Fruit fly (Drosophila melanogaster) whole organism, embryonic: ENCODE results near the gene Spn38F.

Experiments
- CG10431 ChIP-seq: fragments of 200-800 bp; sonication (Bioruptor generic); optimal IDR thresholded peaks from 3 replicates; lab custom pipeline; 2018; ENCODE audit warnings: missing biosample characterization, mild to moderate bottlenecking, missing genetic modification characterization
- CG10462 ChIP-seq: fragments of 200-800 bp; sonication (Bioruptor generic); optimal IDR thresholded peaks from 2 replicates; lab custom pipeline; 2016; ENCODE audit warnings: missing biosample characterization, missing genetic modification characterization
- CG10565 ChIP-seq: fragments of 200-800 bp; sonication (Bioruptor generic); optimal IDR thresholded peaks from 3 replicates; lab custom pipeline; 2016; ENCODE audit warnings: missing biosample characterization, mild to moderate bottlenecking, missing genetic modification characterization
- CG12104 ChIP-seq: fragments of 200-800 bp; sonication (Bioruptor generic); optimal IDR thresholded peaks from 3 replicates; lab custom pipeline; 2016; ENCODE audit warnings: missing biosample characterization, missing genetic modification characterization
- CG13775 ChIP-seq: fragments of 200-800 bp; sonication (Bioruptor generic); optimal IDR thresholded peaks from 3 replicates; lab custom pipeline; 2017; ENCODE audit warnings: missing biosample characterization, mild to moderate bottlenecking, missing genetic modification characterization
- CG14050 ChIP-seq: fragments of 200-800 bp; sonication (Bioruptor generic); IDR thresholded peaks from 3 replicates; pipeline ENCODE4 v1.3.6; 2022; ENCODE audit warnings: missing biosample characterization, missing genetic modification characterization
- CG17385 ChIP-seq: fragments of 200-800 bp; sonication (Bioruptor generic); optimal IDR thresholded peaks from 3 replicates; lab custom pipeline; 2018; ENCODE audit warnings: missing biosample characterization, mild to moderate bottlenecking, missing genetic modification characterization
- CG17568 ChIP-seq: fragments of 200-800 bp; sonication (Bioruptor generic); optimal IDR thresholded peaks from 2 replicates; lab custom pipeline; 2018; ENCODE audit warnings: missing biosample characterization, mild to moderate bottlenecking, missing genetic modification characterization, moderate library complexity
- CG17802 ChIP-seq: fragments of 200-800 bp; sonication (Bioruptor generic); optimal IDR thresholded peaks from 2 replicates; lab custom pipeline; 2018; ENCODE audit warnings: missing biosample characterization, mild to moderate bottlenecking, missing genetic modification characterization, moderate library complexity
- CG2712 ChIP-seq: fragments of 200-800 bp; optimal IDR thresholded peaks from 3 replicates; lab custom pipeline; 2019; ENCODE audit warnings: missing biosample characterization, mild to moderate bottlenecking, missing genetic modification characterization, moderate library complexity
- CG30403 ChIP-seq: fragments of 200-800 bp; sonication (Bioruptor generic); optimal IDR thresholded peaks from 3 replicates; lab custom pipeline; 2016; ENCODE audit warnings: missing biosample characterization, missing genetic modification characterization
- CG31224 ChIP-seq: fragments of 200-800 bp; sonication (Bioruptor generic); IDR thresholded peaks from 2 replicates; pipeline ENCODE4 v1.3.6; 2022; ENCODE audit warnings: missing biosample characterization, missing genetic modification characterization
- CG3995 ChIP-seq: fragments of 200-800 bp; sonication (Bioruptor generic); optimal IDR thresholded peaks from 3 replicates; lab custom pipeline; 2016; ENCODE audit warnings: missing biosample characterization, missing genetic modification characterization
- CG6813 ChIP-seq: fragments of 200-800 bp; sonication (Bioruptor generic); optimal IDR thresholded peaks from 2 replicates; lab custom pipeline; 2017; ENCODE audit warnings: missing biosample characterization, missing genetic modification characterization, mild to moderate bottlenecking, moderate library complexity, missing genetic modification reagents
- CG8290 ChIP-seq, 3 experiments: fragments of 200-800 bp; sonication (Bioruptor generic); optimal IDR thresholded peaks; 2 replicates each; lab custom pipeline; 2016 to 2019; ENCODE audit warnings: missing biosample characterization in 3 of 3, missing genetic modification characterization in 3 of 3, mild to moderate bottlenecking in 2 of 3, moderate library complexity in 1 of 3
- CG8388 ChIP-seq: fragments of 200-800 bp; sonication (Bioruptor generic); optimal IDR thresholded peaks from 2 replicates; lab custom pipeline; 2019; ENCODE audit warnings: missing biosample characterization, mild to moderate bottlenecking, missing genetic modification characterization, moderate library complexity
- CG9817 ChIP-seq: fragments of 200-800 bp; sonication (Bioruptor generic); optimal IDR thresholded peaks from 2 replicates; lab custom pipeline; 2018; ENCODE audit warnings: missing biosample characterization, mild to moderate bottlenecking, missing genetic modification characterization, moderate library complexity
- Chrac-16 ChIP-seq: fragments of 200-800 bp; sonication (Bioruptor generic); optimal IDR thresholded peaks from 3 replicates; lab custom pipeline; 2016; ENCODE audit warnings: missing biosample characterization, missing genetic modification characterization
- HLH4C ChIP-seq: fragments of 200-800 bp; sonication (Bioruptor generic); IDR thresholded peaks from 3 replicates; pipeline ENCODE4 v1.3.6; 2022; ENCODE audit warnings: missing biosample characterization, missing genetic modification characterization; ENCODE audit not compliant: partially characterized antibody
- HmgZ ChIP-seq: fragments of 200-800 bp; sonication (Bioruptor generic); optimal IDR thresholded peaks from 2 replicates; lab custom pipeline; 2018; ENCODE audit warnings: missing biosample characterization, mild to moderate bottlenecking, missing genetic modification characterization
- Hmr ChIP-seq: fragments of 200-800 bp; sonication (Bioruptor generic); optimal IDR thresholded peaks from 3 replicates; lab custom pipeline; 2017; ENCODE audit warnings: mild to moderate bottlenecking, missing biosample characterization, missing genetic modification reagents, missing genetic modification characterization
- Hmx ChIP-seq: fragments of 200-800 bp; sonication (Bioruptor generic); optimal IDR thresholded peaks from 2 replicates; lab custom pipeline; 2016; ENCODE audit warnings: missing biosample characterization, missing genetic modification characterization
- NFAT ChIP-seq: fragments of 200-800 bp; sonication (Bioruptor generic); IDR thresholded peaks from 2 replicates; pipeline ENCODE4 v1.3.6; 2022; ENCODE audit warnings: missing biosample characterization, missing genetic modification characterization
- Nf-YC ChIP-seq: fragments of 200-800 bp; optimal IDR thresholded peaks from 3 replicates; lab custom pipeline; 2019; ENCODE audit warnings: missing biosample characterization, mild to moderate bottlenecking, missing genetic modification characterization, moderate library complexity
- Sry-δ ChIP-seq: fragments of 200-800 bp; sonication (Bioruptor generic); optimal IDR thresholded peaks from 2 replicates; lab custom pipeline; 2016; ENCODE audit warnings: missing biosample characterization, missing genetic modification characterization
- Ssrp ChIP-seq: fragments of 200-800 bp; sonication (Bioruptor generic); optimal IDR thresholded peaks from 2 replicates; lab custom pipeline; 2018; ENCODE audit warnings: missing biosample characterization, mild to moderate bottlenecking, missing genetic modification characterization, moderate library complexity
- Taf1 ChIP-seq: fragments of 200-800 bp; sonication (Bioruptor generic); IDR thresholded peaks from 2 replicates; pipeline ENCODE4 v1.3.6; 2022; ENCODE audit warnings: missing biosample characterization, missing genetic modification characterization
- al ChIP-seq: fragments of 200-800 bp; sonication (Bioruptor generic); IDR thresholded peaks from 2 replicates; pipeline ENCODE4 v1.3.6; 2022; ENCODE audit warnings: missing biosample characterization, missing genetic modification characterization
- amos ChIP-seq: fragments of 200-800 bp; sonication (Bioruptor generic); IDR thresholded peaks from 2 replicates; pipeline ENCODE4 v1.3.6; 2022; ENCODE audit warnings: missing biosample characterization, missing genetic modification characterization; ENCODE audit not compliant: partially characterized antibody
- btn ChIP-seq: fragments of 200-800 bp; sonication (Bioruptor generic); optimal IDR thresholded peaks from 2 replicates; lab custom pipeline; 2016; ENCODE audit warnings: missing biosample characterization, missing genetic modification characterization
- crol ChIP-seq: fragments of 200-800 bp; sonication (Bioruptor generic); IDR thresholded peaks from 2 replicates; pipeline ENCODE4 v1.3.6; 2022; ENCODE audit warnings: missing biosample characterization, missing genetic modification characterization
- dm ChIP-seq: fragments of 200-800 bp; sonication (Bioruptor generic); optimal IDR thresholded peaks from 3 replicates; lab custom pipeline; 2016; ENCODE audit warnings: missing biosample characterization, missing genetic modification characterization
- fd64A ChIP-seq: fragments of 200-800 bp; sonication (Bioruptor generic); optimal IDR thresholded peaks from 3 replicates; lab custom pipeline; 2018; ENCODE audit warnings: missing biosample characterization, mild to moderate bottlenecking, missing genetic modification characterization
- hb ChIP-seq: fragments of 200-800 bp; sonication (Bioruptor generic); IDR thresholded peaks from 3 replicates; pipeline ENCODE4 v1.3.6; 2022; ENCODE audit warnings: missing biosample characterization, missing genetic modification characterization; ENCODE audit not compliant: partially characterized antibody
- lilli ChIP-seq: fragments of 200-800 bp; sonication (Bioruptor generic); optimal IDR thresholded peaks from 3 replicates; lab custom pipeline; 2016; ENCODE audit warnings: missing biosample characterization, missing genetic modification characterization
- luna ChIP-seq: fragments of 200-800 bp; sonication (Bioruptor generic); optimal IDR thresholded peaks from 2 replicates; lab custom pipeline; 2016; ENCODE audit warnings: missing biosample characterization, missing genetic modification characterization
- mirr ChIP-seq: fragments of 200-800 bp; sonication (Bioruptor generic); optimal IDR thresholded peaks from 3 replicates; lab custom pipeline; 2018; ENCODE audit warnings: missing biosample characterization, mild to moderate bottlenecking, missing genetic modification characterization
- nerfin-2 ChIP-seq: fragments of 200-800 bp; sonication (Bioruptor generic); IDR thresholded peaks from 2 replicates; pipeline ENCODE4 v1.3.6; 2022; ENCODE audit warnings: missing biosample characterization, missing genetic modification characterization; ENCODE audit not compliant: partially characterized antibody
- otp ChIP-seq: fragments of 200-800 bp; sonication (Bioruptor generic); IDR thresholded peaks from 3 replicates; pipeline ENCODE4, ENCODE4 v1.3.6; 2022; ENCODE audit warnings: missing biosample characterization, missing genetic modification characterization
- pfk ChIP-seq: fragments of 200-800 bp; sonication (Bioruptor generic); optimal IDR thresholded peaks from 2 replicates; lab custom pipeline; 2018; ENCODE audit warnings: missing biosample characterization, mild to moderate bottlenecking, missing genetic modification characterization, moderate library complexity
- pho ChIP-seq: fragments of 200-800 bp; sonication (Bioruptor generic); optimal IDR thresholded peaks from 2 replicates; lab custom pipeline; 2016; ENCODE audit warnings: missing biosample characterization, missing genetic modification characterization
- pzg ChIP-seq: fragments of 200-800 bp; sonication (Bioruptor generic); optimal IDR thresholded peaks from 3 replicates; lab custom pipeline; 2018; ENCODE audit warnings: missing biosample characterization, mild to moderate bottlenecking, missing genetic modification characterization, moderate library complexity
- row ChIP-seq: fragments of 200-800 bp; sonication (Bioruptor generic); IDR thresholded peaks from 3 replicates; pipeline ENCODE4 v1.3.6; 2022; ENCODE audit warnings: missing biosample characterization, missing genetic modification characterization
- sens ChIP-seq: fragments of 200-800 bp; sonication (Bioruptor generic); peaks from one replicate; lab custom pipeline; 2016; ENCODE audit warnings: missing biosample characterization, missing genetic modification characterization
- sisA ChIP-seq: fragments of 200-800 bp; sonication (Bioruptor generic); IDR thresholded peaks from 2 replicates; pipeline ENCODE4 v1.3.6; 2022; ENCODE audit warnings: missing biosample characterization, missing genetic modification characterization
- slp2 ChIP-seq: fragments of 200-800 bp; sonication (Bioruptor generic); optimal IDR thresholded peaks from 2 replicates; lab custom pipeline; 2016; ENCODE audit warnings: missing biosample characterization, missing genetic modification characterization
- sug ChIP-seq: fragments of 200-800 bp; optimal IDR thresholded peaks from 2 replicates; lab custom pipeline; 2019; ENCODE audit warnings: missing biosample characterization, mild to moderate bottlenecking, missing genetic modification characterization, moderate library complexity
- tap ChIP-seq: fragments of 200-800 bp; optimal IDR thresholded peaks from 3 replicates; lab custom pipeline; 2019; ENCODE audit warnings: missing biosample characterization, mild to moderate bottlenecking, missing genetic modification characterization, moderate library complexity
- tgo ChIP-seq: fragments of 200-800 bp; sonication (Bioruptor generic); IDR thresholded peaks from 3 replicates; pipeline ENCODE4 v1.3.6; 2022; ENCODE audit warnings: missing biosample characterization, missing genetic modification characterization
- zfh1 ChIP-seq: fragments of 200-800 bp; sonication (Bioruptor generic); IDR thresholded peaks from 3 replicates; pipeline ENCODE4 v1.3.6; 2022; ENCODE audit warnings: missing biosample characterization, missing genetic modification characterization

Gene Spn38F

DNA sequence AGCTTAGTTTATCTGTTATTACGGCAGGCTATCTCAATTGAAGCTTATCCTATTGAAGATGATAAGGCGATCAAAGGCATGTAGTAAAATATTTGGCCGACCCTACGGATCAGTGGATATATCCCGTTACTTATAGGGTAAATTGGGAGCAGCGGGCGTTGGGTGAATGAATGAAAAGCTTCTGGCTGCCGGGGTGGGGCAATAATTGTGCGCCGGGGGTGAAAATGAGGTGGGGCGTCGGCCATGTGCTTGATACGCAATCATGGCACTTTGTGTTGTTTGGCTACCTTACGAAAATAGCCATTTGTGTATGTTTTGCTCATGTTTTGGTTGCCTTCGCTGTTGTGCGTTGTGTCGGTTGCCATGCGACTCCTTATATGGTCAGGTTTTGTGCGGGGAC is 36.0 kb downstream of the Spn38F start (continued):
- TF ChIP-seq pfk: no peak
- TF ChIP-seq CG17802 (tag; lab: Kevin White, UChicago): no peak
- TF ChIP-seq CG14050 (GFP tag; lab: Robert Waterston, UW): no peak
- no peak for TF ChIP-seq tgo (GFP tag; lab: Robert Waterston, UW)
- no peak for TF ChIP-seq btn (GFP tag; lab: Kevin White, UChicago)
- no peak for TF ChIP-seq Hmx
- TF ChIP-seq CG31224 (GFP tag; lab: Robert Waterston, UW): no peak; the same call in 1 of the 2 replicates
- TF ChIP-seq slp2: no peak
- no peak for TF ChIP-seq fd64A
- no peak for TF ChIP-seq pho
- TF ChIP-seq CG2712 (tag; lab: Kevin White, UChicago): no peak
- TF ChIP-seq Taf1 (GFP tag; lab: Robert Waterston, UW): 0 out of 2 replicates have a peak, but pooled peaks have one; percentile 8
- peak; percentile 10 for TF ChIP-seq Hmr (GFP tag; lab: Kevin White, UChicago)
- TF ChIP-seq HLH4C: no peak
- no peak for TF ChIP-seq CG9817 (tag; lab: Kevin White, UChicago)
- no peak for TF ChIP-seq tap (tag; lab: Kevin White, UChicago)
- TF ChIP-seq luna (GFP tag; lab: Kevin White, UChicago): no peak
- peak; percentile 16; the same call in 1 of the 3 replicates for TF ChIP-seq row
- TF ChIP-seq sisA (GFP tag; lab: Robert Waterston, UW): no peak
- no peak for TF ChIP-seq zfh1 (GFP tag; lab: Robert Waterston, UW)
- TF ChIP-seq CG3995 (GFP tag; lab: Kevin White, UChicago): no peak
- TF ChIP-seq CG17385: no peak
- TF ChIP-seq CG8290 (GFP tag; optimal IDR thresholded peaks at IDR 0.05; lab: Kevin White, UChicago): no peak
- peak in 1 of 2 experiments; percentile 34 for TF ChIP-seq CG8290 (tag; optimal IDR thresholded peaks at IDR 0.05; lab: Kevin White, UChicago)
- no peak for TF ChIP-seq amos (GFP tag; lab: Robert Waterston, UW)
- no peak for TF ChIP-seq CG17568 (GFP tag; lab: Kevin White, UChicago)
- TF ChIP-seq nerfin-2 (GFP tag; lab: Robert Waterston, UW): no peak
- no peak for TF ChIP-seq CG12104 (GFP tag; lab: Kevin White, UChicago)
- peak; percentile 68 for TF ChIP-seq sug
- TF ChIP-seq lilli (GFP tag; lab: Kevin White, UChicago): no peak
- TF ChIP-seq otp (GFP tag; lab: Robert Waterston, UW): no peak
- no peak for TF ChIP-seq CG10462 (GFP tag; lab: Kevin White, UChicago)
- TF ChIP-seq CG8388 (GFP tag; lab: Kevin White, UChicago): no peak
- no peak for TF ChIP-seq pzg (GFP tag; lab: Kevin White, UChicago)
- TF ChIP-seq Sry-δ (GFP tag; lab: Kevin White, UChicago): no peak
- peak; percentile 47; the same call in 1 of the 2 replicates for TF ChIP-seq NFAT (GFP tag; lab: Robert Waterston, UW)
- no peak for TF ChIP-seq CG10431
- peak; percentile 1 for TF ChIP-seq HmgZ
- no peak for TF ChIP-seq CG6813 (GFP tag; lab: Kevin White, UChicago)
- TF ChIP-seq sens (GFP tag; lab: Kevin White, UChicago): peak; percentile 36
- no peak for TF ChIP-seq CG13775 (GFP tag; lab: Kevin White, UChicago)
- no peak for TF ChIP-seq Chrac-16 (GFP tag; lab: Kevin White, UChicago)
- TF ChIP-seq dm (GFP tag; lab: Kevin White, UChicago): no peak
- no peak for TF ChIP-seq Nf-YC (tag; lab: Kevin White, UChicago)
- peak; percentile 71 for TF ChIP-seq crol (GFP tag; lab: Robert Waterston, UW)
- no peak for TF ChIP-seq CG30403 (GFP tag; lab: Kevin White, UChicago)
- TF ChIP-seq al: no peak
- 0 out of 3 replicates have a peak, but pooled peaks have one; percentile 19 for TF ChIP-seq hb
- no peak for TF ChIP-seq Ssrp (tag; lab: Kevin White, UChicago)
- TF ChIP-seq mirr (GFP tag; lab: Kevin White, UChicago): peak; percentile 13
- no peak for TF ChIP-seq CG10565 (GFP tag; lab: Kevin White, UChicago)
